Worm (Caenorhabditis elegans): ENCODE data around the gene nas-12.

Gene nas-12

DNA sequence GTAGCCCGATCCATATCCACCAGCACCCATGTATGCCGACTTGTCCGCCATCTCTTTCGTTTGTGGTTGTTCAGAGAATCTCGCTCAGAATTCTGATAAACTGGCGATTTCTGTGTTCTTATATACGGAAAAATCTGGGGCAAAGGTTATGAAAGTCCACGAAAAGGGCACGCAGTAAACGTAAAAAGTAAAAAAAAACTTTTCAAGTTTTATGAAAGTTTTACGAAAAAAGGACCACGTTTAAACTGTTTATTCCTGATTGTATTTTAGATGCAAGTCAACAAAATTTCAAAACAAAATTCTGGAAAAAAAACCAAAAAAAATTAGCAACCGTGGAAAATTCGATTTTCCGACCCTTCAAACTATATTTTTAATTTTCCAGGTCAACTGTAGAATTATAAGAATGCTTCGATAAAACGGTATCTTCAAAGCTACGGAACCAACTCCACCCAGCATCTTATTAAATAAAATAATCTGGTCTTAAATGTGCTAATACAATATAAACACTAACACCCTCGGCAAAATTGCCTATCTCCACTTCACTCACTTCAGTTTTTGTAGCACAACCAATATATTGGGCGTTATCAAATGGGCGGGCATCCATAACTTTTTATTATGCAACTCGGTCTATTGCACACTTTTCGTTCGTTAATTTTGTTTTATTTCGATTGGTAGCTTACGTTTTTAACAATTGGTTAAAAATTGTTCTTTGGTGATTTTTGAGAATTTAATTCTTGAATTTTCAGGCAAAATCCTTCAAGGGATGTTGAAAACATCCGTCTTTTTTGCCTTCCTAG lies 45.5 kb downstream of the nas-12 start, which contains the start of the genes nspd-7 and Y43C5A.2:
Gene nspd-7 (minus strand): TSS at position 51 of the 797 bp plus-strand sequence.
Gene Y43C5A.2 (plus strand): TSS at position 747 of the 797 bp plus-strand sequence.
- TF ChIP-seq tbx-37 (GFP tag; conservative IDR thresholded peaks at IDR 0.05) = no peak
- TF ChIP-seq tra-4 (tag; optimal IDR thresholded peaks at IDR 0.05) = no peak
- no peak for TF ChIP-seq F13C5.2 (tag; optimal IDR thresholded peaks at IDR 0.05)
- no peak for TF ChIP-seq ceh-13 (GFP tag; optimal IDR thresholded peaks at IDR 0.05)
- TF ChIP-seq ama-1 (optimal IDR thresholded peaks at IDR 0.05) = no peak
- TF ChIP-seq aly-1 (tag; optimal IDR thresholded peaks at IDR 0.05) = no peak
- no peak for TF ChIP-seq tbx-11 (GFP tag; IDR thresholded peaks at IDR 0.05)
- no peak for TF ChIP-seq hmbx-1 (tag; optimal IDR thresholded peaks at IDR 0.05)
- TF ChIP-seq ceh-36 (tag; optimal IDR thresholded peaks at IDR 0.05) = no peak
- no peak for TF ChIP-seq sea-1 (GFP tag; conservative IDR thresholded peaks at IDR 0.05)
- TF ChIP-seq pes-1 (GFP tag; IDR thresholded peaks at IDR 0.05) = no peak
- TF ChIP-seq B0310.2 (tag; optimal IDR thresholded peaks at IDR 0.05) = no peak
- TF ChIP-seq ets-7 (tag; optimal IDR thresholded peaks at IDR 0.05) = no peak
- TF ChIP-seq hnd-1 (tag; optimal IDR thresholded peaks at IDR 0.05) = no peak

DNA sequence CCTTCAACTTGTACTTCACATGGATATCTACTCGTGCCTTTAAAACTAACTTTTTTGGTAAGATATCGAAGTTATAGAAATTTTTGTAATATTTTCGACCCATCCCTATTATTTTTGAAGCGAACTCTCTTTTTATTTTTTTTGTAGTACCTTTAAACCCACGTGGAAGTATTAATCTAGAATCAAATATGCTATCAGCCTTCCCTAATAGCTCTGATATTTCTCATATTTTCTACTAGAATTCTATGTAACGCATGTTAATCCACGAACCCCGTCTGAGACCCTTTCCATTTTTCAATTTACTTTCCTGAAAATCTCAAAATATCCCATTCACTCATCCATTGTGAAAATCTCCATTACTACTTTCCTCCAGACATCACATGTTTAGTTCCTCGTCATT lies 49.5 kb downstream of the nas-12 start:
- TF ChIP-seq hmg-4 (GFP tag; optimal IDR thresholded peaks at IDR 0.05) = no peak
- no peak for TF ChIP-seq ceh-13 (GFP tag; optimal IDR thresholded peaks at IDR 0.05)
- TF ChIP-seq aly-1 (tag; optimal IDR thresholded peaks at IDR 0.05) = no peak
- no peak for TF ChIP-seq hmbx-1 (tag; optimal IDR thresholded peaks at IDR 0.05)
- TF ChIP-seq ama-1 (optimal IDR thresholded peaks at IDR 0.05) = no peak
- no peak for TF ChIP-seq ceh-36 (tag; optimal IDR thresholded peaks at IDR 0.05)
- TF ChIP-seq F13C5.2 (tag; optimal IDR thresholded peaks at IDR 0.05) = no peak
- no peak for TF ChIP-seq hnd-1 (tag; optimal IDR thresholded peaks at IDR 0.05)
- TF ChIP-seq flt-1 (GFP tag; IDR thresholded peaks at IDR 0.05) = no peak
- no peak for TF ChIP-seq tbx-37 (GFP tag; conservative IDR thresholded peaks at IDR 0.05)

DNA sequence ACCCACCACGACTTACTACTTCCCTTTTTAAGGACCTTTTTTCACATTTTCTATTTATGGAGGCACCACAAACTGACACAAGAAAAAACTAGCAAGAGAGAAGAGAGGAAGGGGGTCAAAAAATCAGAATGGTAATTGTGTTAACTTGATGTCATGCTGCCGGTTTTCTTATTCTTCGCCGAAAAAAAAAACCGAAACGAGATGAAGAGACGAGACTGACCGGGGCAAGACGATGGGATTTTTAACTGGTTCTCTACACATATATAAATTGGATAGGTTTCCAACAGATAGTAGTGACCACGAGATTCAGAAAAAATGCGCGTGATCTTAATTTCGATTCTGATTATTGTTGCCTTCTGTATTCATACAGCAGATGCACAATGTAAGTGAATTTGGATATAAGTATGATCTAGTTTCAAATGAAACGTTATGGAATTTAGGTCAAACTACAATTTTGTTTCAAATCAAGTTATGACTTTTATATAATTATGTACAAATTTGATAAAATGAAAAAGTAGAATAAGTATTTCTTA lies 50.0 kb downstream of the nas-12 start, which contains the start of gene Y43C5A.3:
Gene Y43C5A.3 (plus strand): TSS at position 256 of the 533 bp plus-strand sequence.
- no peak for TF ChIP-seq flt-1 (GFP tag; IDR thresholded peaks at IDR 0.05)
- TF ChIP-seq aly-1 (tag; optimal IDR thresholded peaks at IDR 0.05) = no peak
- TF ChIP-seq hnd-1 (tag; optimal IDR thresholded peaks at IDR 0.05) = no peak
- no peak for TF ChIP-seq scrt-1 (GFP tag; IDR thresholded peaks at IDR 0.05)
- TF ChIP-seq hmbx-1 (tag; optimal IDR thresholded peaks at IDR 0.05) = no peak
- no peak for TF ChIP-seq ceh-36 (tag; optimal IDR thresholded peaks at IDR 0.05)
- no peak for TF ChIP-seq pes-1 (GFP tag; IDR thresholded peaks at IDR 0.05)
- TF ChIP-seq tra-4 (tag; optimal IDR thresholded peaks at IDR 0.05) = no peak
- no peak for TF ChIP-seq sea-1 (GFP tag; conservative IDR thresholded peaks at IDR 0.05)
- TF ChIP-seq ceh-13 (GFP tag; optimal IDR thresholded peaks at IDR 0.05) = no peak
- no peak for TF ChIP-seq ets-7 (tag; optimal IDR thresholded peaks at IDR 0.05)
- TF ChIP-seq tbx-37 (GFP tag; conservative IDR thresholded peaks at IDR 0.05) = no peak
- no peak for TF ChIP-seq ama-1 (optimal IDR thresholded peaks at IDR 0.05)
- no peak for TF ChIP-seq B0310.2 (tag; optimal IDR thresholded peaks at IDR 0.05)
- no peak for TF ChIP-seq F13C5.2 (tag; optimal IDR thresholded peaks at IDR 0.05)
- no peak for TF ChIP-seq tbx-11 (GFP tag; IDR thresholded peaks at IDR 0.05)

DNA sequence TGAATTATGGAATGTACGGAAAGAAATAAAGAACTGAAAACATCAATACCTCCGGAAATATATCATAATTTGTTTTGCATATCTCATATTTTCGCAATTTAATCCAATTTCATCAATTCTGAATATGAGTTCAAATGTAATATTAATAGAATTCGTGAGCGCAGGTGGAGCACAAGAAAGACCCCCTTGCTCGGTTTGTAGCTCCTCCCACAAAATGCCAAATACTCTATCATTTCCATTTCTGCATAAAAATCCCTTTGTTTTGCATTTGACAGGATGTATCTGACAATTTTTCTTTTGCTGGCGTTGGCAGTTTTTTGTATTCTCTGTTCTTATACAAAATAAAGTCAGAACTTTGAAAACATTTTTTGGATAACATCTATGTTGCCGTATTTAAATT lies 51.2 kb downstream of the nas-12 start:
- TF ChIP-seq tbx-11 (GFP tag; IDR thresholded peaks at IDR 0.05) = no peak
- TF ChIP-seq ceh-13 (GFP tag; optimal IDR thresholded peaks at IDR 0.05) = no peak
- TF ChIP-seq hmg-4 (GFP tag; optimal IDR thresholded peaks at IDR 0.05) = no peak
- TF ChIP-seq hmbx-1 (tag; optimal IDR thresholded peaks at IDR 0.05) = no peak
- TF ChIP-seq pes-1 (GFP tag; IDR thresholded peaks at IDR 0.05) = no peak
- TF ChIP-seq flt-1 (GFP tag; IDR thresholded peaks at IDR 0.05) = no peak
- TF ChIP-seq sea-1 (GFP tag; conservative IDR thresholded peaks at IDR 0.05) = no peak

Measured in whole organism, early embryonic.